Worm (Caenorhabditis elegans): ENCODE data around the gene appg-2.

ce11 chrII:8812346-8812745 lies 11.4 kb downstream of the appg-2 start:
- TF ChIP-seq lsl-1 (GFP tag; optimal IDR thresholded peaks at IDR 0.05): no peak
- no peak for TF ChIP-seq akir-1 (GFP tag; optimal IDR thresholded peaks at IDR 0.05)
- no peak for TF ChIP-seq ztf-26 (tag; optimal IDR thresholded peaks at IDR 0.05)
- no peak for TF ChIP-seq snpc-4 (GFP tag; optimal IDR thresholded peaks at IDR 0.05)
- no peak for TF ChIP-seq snpc-4 (tag; optimal IDR thresholded peaks at IDR 0.05)
- TF ChIP-seq ccch-3 (GFP tag; optimal IDR thresholded peaks at IDR 0.05): no peak
- no peak for TF ChIP-seq D2030.7 (GFP tag; IDR thresholded peaks at IDR 0.05)
- TF ChIP-seq pha-4 (tag; optimal IDR thresholded peaks at IDR 0.05): no peak
- TF ChIP-seq dpl-1 (GFP tag; optimal IDR thresholded peaks at IDR 0.05): no peak
- TF ChIP-seq attf-3 (GFP tag; conservative IDR thresholded peaks at IDR 0.05): no peak
- no peak for TF ChIP-seq snpc-3.4 (tag; optimal IDR thresholded peaks at IDR 0.05)
- no peak for TF ChIP-seq unc-62 (GFP tag; optimal IDR thresholded peaks at IDR 0.05)
- TF ChIP-seq ceh-100 (GFP tag; IDR thresholded peaks at IDR 0.05): no peak
- no peak for TF ChIP-seq snpc-1.3 (tag; optimal IDR thresholded peaks at IDR 0.05; ENCODE audit: insufficient read depth)
